Worm (Caenorhabditis elegans) whole organism, midembryonic: ENCODE data around the gene T03F6.4.

ENCODE experiments used
- T22C8.4 ChIP-seq: fragments of 200-800 bp; sonication (Bioruptor generic); IDR thresholded peaks from 2 replicates; pipeline ENCODE4 v1.3.6; 2022; ENCODE audit warnings: missing genetic modification characterization, missing compliant biosample characterization
- cog-1 ChIP-seq: sonication (generic microtip); optimal IDR thresholded peaks from 2 replicates; lab custom pipeline; 2016; ENCODE audit warnings: missing genetic modification characterization, missing compliant biosample characterization
- flt-1 ChIP-seq: fragments of 200-800 bp; sonication (Bioruptor generic); IDR thresholded peaks from 2 replicates; pipeline ENCODE4 v1.3.6; 2022; ENCODE audit warnings: missing genetic modification characterization, missing compliant biosample characterization
- klf-2 ChIP-seq: fragments of 200-800 bp; sonication (Bioruptor generic); conservative IDR thresholded peaks from 2 replicates; pipeline ENCODE4 v1.3.6; 2022; ENCODE audit warnings: missing genetic modification reagents, missing genetic modification characterization, missing compliant biosample characterization
- med-1 ChIP-seq: sonication (generic microtip); optimal IDR thresholded peaks from 2 replicates; lab custom pipeline; 2017; ENCODE audit warnings: missing genetic modification characterization, mild to moderate bottlenecking, missing compliant biosample characterization, antibody characterized with exemption, missing genetic modification reagents; ENCODE audit not compliant: insufficient read depth
- ref-1 ChIP-seq: fragments of 200-800 bp; sonication (Bioruptor generic); conservative IDR thresholded peaks from 2 replicates; pipeline ENCODE4 v1.3.6; 2022; ENCODE audit warnings: missing genetic modification reagents, missing genetic modification characterization, missing compliant biosample characterization
- tab-1 ChIP-seq: fragments of 200-800 bp; sonication (Bioruptor generic); IDR thresholded peaks from 2 replicates; pipeline ENCODE4 v1.3.6; 2022; ENCODE audit warnings: missing genetic modification characterization, missing compliant biosample characterization
- ztf-23 ChIP-seq: fragments of 200-800 bp; sonication (Bioruptor generic); IDR thresholded peaks from 2 replicates; pipeline ENCODE4 v1.3.6; 2022; ENCODE audit warnings: missing genetic modification reagents, missing genetic modification characterization, missing compliant biosample characterization
- ztf-29 ChIP-seq: fragments of 200-800 bp; sonication (Bioruptor generic); IDR thresholded peaks from 2 replicates; pipeline ENCODE4 v1.3.6; 2022; ENCODE audit warnings: missing genetic modification reagents, missing genetic modification characterization, missing compliant biosample characterization

DNA sequence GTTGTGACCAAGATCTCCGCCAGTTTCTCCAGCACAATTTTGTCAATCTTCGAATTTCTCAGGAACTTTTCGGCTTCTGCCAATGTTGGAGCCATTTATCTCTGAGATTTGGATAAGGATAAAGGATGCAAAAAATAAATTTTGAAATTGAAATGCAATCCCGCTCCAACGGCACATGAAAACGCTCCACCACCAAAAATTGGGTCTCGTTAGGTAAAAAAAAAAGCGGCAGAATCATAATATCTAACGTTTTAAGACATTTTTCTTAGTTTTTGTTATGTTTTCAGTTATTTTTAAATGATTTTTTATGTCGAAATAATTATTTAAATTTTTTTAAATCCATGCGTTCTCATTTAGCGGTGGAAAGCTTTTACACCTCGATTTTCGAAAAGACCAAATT, 48.5 kb downstream of the T03F6.4 start, which contains the start of gene F45G2.7:
- TF ChIP-seq T22C8.4, result no peak
- TF ChIP-seq ref-1 (GFP tag; lab: Robert Waterston, UW), result no peak
- TF ChIP-seq med-1, result no peak
- no peak for TF ChIP-seq tab-1 (GFP tag; lab: Robert Waterston, UW)
- no peak for TF ChIP-seq cog-1 (tag; lab: Kevin White, UChicago)
- no peak for TF ChIP-seq klf-2
- no peak for TF ChIP-seq flt-1 (GFP tag; lab: Robert Waterston, UW)
- TF ChIP-seq ztf-23 (GFP tag; lab: Robert Waterston, UW), result no peak
- no peak for TF ChIP-seq ztf-29
